Worm (Caenorhabditis elegans) whole organism, mixed stage, embryonic: ENCODE results near the gene ZK418.5.

ENCODE experiments used
- blmp-1 ChIP-seq: fragments of 150-350 bp; optimal IDR thresholded peaks from 2 replicates; lab custom pipeline; 2014; ENCODE audit warnings: missing biosample characterization, missing genetic modification characterization
- ceh-39 ChIP-seq: fragments of 150-350 bp; optimal IDR thresholded peaks from 2 replicates; lab custom pipeline; 2014; ENCODE audit warnings: missing biosample characterization, missing genetic modification characterization
- ceh-83 ChIP-seq: fragments of 200-800 bp; sonication (Bioruptor generic); optimal IDR thresholded peaks from 2 replicates; lab custom pipeline; 2018; ENCODE audit warnings: mild to moderate bottlenecking, missing genetic modification characterization, missing compliant biosample characterization
- ces-1 ChIP-seq: fragments of 150-350 bp; optimal IDR thresholded peaks from 2 replicates; lab custom pipeline; 2014; ENCODE audit warnings: missing biosample characterization, missing genetic modification reagents, missing genetic modification characterization
- elt-1 ChIP-seq: sonication (generic microtip); optimal IDR thresholded peaks from 2 replicates; lab custom pipeline; 2017; ENCODE audit warnings: missing genetic modification characterization, mild to moderate bottlenecking, missing compliant biosample characterization, antibody characterized with exemption, moderate library complexity, borderline replicate concordance; ENCODE audit not compliant: insufficient read depth
- elt-3 ChIP-seq: fragments of 150-350 bp; optimal IDR thresholded peaks from 2 replicates; lab custom pipeline; 2014; ENCODE audit warnings: missing biosample characterization, missing genetic modification characterization
- flh-1 ChIP-seq: fragments of 200-800 bp; sonication (Bioruptor generic); optimal IDR thresholded peaks from 2 replicates; lab custom pipeline; 2018; ENCODE audit warnings: mild to moderate bottlenecking, missing genetic modification characterization, moderate library complexity, missing compliant biosample characterization
- hlh-1 ChIP-seq: fragments of 150-350 bp; optimal IDR thresholded peaks from 2 replicates; lab custom pipeline; 2014; ENCODE audit warnings: missing biosample characterization, missing genetic modification reagents, missing genetic modification characterization
- lin-13 ChIP-seq: fragments of 150-350 bp; optimal IDR thresholded peaks from 2 replicates; lab custom pipeline; 2014; ENCODE audit warnings: missing biosample characterization, missing genetic modification characterization
- lin-32 ChIP-seq: fragments of 200-800 bp; sonication (Bioruptor generic); optimal IDR thresholded peaks from 2 replicates; lab custom pipeline; 2018; ENCODE audit warnings: mild to moderate bottlenecking, missing genetic modification characterization, missing compliant biosample characterization
- lsy-2 ChIP-seq: fragments of 150-350 bp; optimal IDR thresholded peaks from 2 replicates; lab custom pipeline; 2014; ENCODE audit warnings: missing biosample characterization, missing genetic modification characterization
- mab-5 ChIP-seq: fragments of 150-350 bp; optimal IDR thresholded peaks from 2 replicates; lab custom pipeline; 2014; ENCODE audit warnings: missing biosample characterization, missing genetic modification characterization
- mep-1 ChIP-seq: fragments of 150-350 bp; optimal IDR thresholded peaks from 2 replicates; lab custom pipeline; 2017; ENCODE audit warnings: missing biosample characterization, missing genetic modification reagents, missing genetic modification characterization, inconsistent platforms
- mls-2 ChIP-seq: sonication (generic microtip); optimal IDR thresholded peaks from 2 replicates; lab custom pipeline; 2016; ENCODE audit warnings: mild to moderate bottlenecking, missing genetic modification characterization, moderate library complexity, missing compliant biosample characterization
- nhr-12 ChIP-seq: fragments of 150-350 bp; optimal IDR thresholded peaks from 2 replicates; lab custom pipeline; 2014; ENCODE audit warnings: missing biosample characterization, missing genetic modification characterization
- nhr-2 ChIP-seq: fragments of 150-350 bp; optimal IDR thresholded peaks from 2 replicates; lab custom pipeline; 2014; ENCODE audit warnings: missing biosample characterization, missing genetic modification characterization
- nhr-237 ChIP-seq: fragments of 150-350 bp; optimal IDR thresholded peaks from 2 replicates; lab custom pipeline; 2014; ENCODE audit warnings: missing biosample characterization, missing genetic modification characterization
- nhr-28 ChIP-seq: fragments of 150-350 bp; optimal IDR thresholded peaks from 2 replicates; lab custom pipeline; 2014; ENCODE audit warnings: missing biosample characterization, missing genetic modification characterization
- nhr-76 ChIP-seq: sonication (generic microtip); optimal IDR thresholded peaks from 2 replicates; lab custom pipeline; 2017; ENCODE audit warnings: missing biosample characterization, missing genetic modification characterization
- pha-4 ChIP-seq: fragments of 150-350 bp; optimal IDR thresholded peaks from 2 replicates; lab custom pipeline; 2018; ENCODE audit warnings: missing biosample characterization, missing genetic modification reagents, missing genetic modification characterization
- sem-2 ChIP-seq: fragments of 200-800 bp; sonication (Bioruptor generic); optimal IDR thresholded peaks from 2 replicates; lab custom pipeline; 2018; ENCODE audit warnings: mild to moderate bottlenecking, missing genetic modification characterization, missing compliant biosample characterization
- snpc-4 ChIP-seq: fragments of 150-350 bp; optimal IDR thresholded peaks from 2 replicates; lab custom pipeline; 2014; ENCODE audit warnings: missing biosample characterization, missing genetic modification characterization
- tbx-8 ChIP-seq: fragments of 200-800 bp; sonication (Bioruptor generic); optimal IDR thresholded peaks from 2 replicates; lab custom pipeline; 2018; ENCODE audit warnings: mild to moderate bottlenecking, missing genetic modification characterization, moderate library complexity, missing compliant biosample characterization
- unc-120 ChIP-seq: sonication (generic microtip); optimal IDR thresholded peaks from 2 replicates; lab custom pipeline; 2017; ENCODE audit warnings: missing genetic modification characterization, missing compliant biosample characterization; ENCODE audit not compliant: poor library complexity, severe bottlenecking
- unc-39 ChIP-seq: fragments of 150-350 bp; optimal IDR thresholded peaks from 2 replicates; lab custom pipeline; 2014; ENCODE audit warnings: missing biosample characterization, missing genetic modification characterization
- unc-62 ChIP-seq: fragments of 150-350 bp; optimal IDR thresholded peaks from 2 replicates; lab custom pipeline; 2014; ENCODE audit warnings: missing biosample characterization, missing genetic modification reagents, missing genetic modification characterization
- zip-8 ChIP-seq: fragments of 150-350 bp; optimal IDR thresholded peaks from 2 replicates; lab custom pipeline; 2014; ENCODE audit warnings: missing biosample characterization, missing genetic modification characterization
- ztf-11 ChIP-seq: fragments of 150-350 bp; optimal IDR thresholded peaks from 2 replicates; lab custom pipeline; 2014; ENCODE audit warnings: missing biosample characterization, missing genetic modification characterization

Gene ZK418.5

DNA sequence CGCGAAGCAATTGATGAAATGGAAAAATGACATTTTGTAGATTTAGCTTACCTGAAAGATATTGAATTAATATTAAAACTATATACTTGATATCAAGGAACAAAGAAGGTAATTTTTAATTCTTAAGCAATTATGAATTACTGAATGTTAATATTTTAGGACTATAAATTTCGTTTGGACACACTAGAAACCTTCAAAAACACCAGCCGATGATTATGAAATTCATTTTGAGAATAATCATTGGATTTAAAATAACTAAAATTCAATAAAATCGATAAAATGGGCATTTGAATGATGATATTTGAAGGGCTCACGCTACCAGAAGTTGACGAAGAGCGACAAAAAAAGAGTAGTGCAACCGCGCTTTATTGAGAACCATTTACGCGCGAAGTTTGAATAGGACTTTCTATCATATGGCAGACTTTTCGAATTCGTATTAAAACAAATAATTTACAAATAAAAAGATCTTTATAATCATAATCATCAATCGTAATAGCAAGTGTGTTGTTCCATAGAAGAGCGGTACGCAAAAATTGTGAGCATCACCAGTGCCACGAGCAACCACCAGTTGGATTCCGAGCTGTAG is at the start of gene ZK418.5:
Gene ZK418.5, minus strand, starts transcription at position 51 of the 586 bp plus-strand sequence.
- TF ChIP-seq mls-2 = no peak
- peak; percentile 32 for TF ChIP-seq mep-1 (tag; lab: Kevin White, UChicago)
- TF ChIP-seq lsy-2 (tag; lab: Kevin White, UChicago) = peak; percentile 48
- TF ChIP-seq zip-8 = no peak
- TF ChIP-seq ceh-39 (tag; lab: Kevin White, UChicago) = peak; percentile 22

DNA sequence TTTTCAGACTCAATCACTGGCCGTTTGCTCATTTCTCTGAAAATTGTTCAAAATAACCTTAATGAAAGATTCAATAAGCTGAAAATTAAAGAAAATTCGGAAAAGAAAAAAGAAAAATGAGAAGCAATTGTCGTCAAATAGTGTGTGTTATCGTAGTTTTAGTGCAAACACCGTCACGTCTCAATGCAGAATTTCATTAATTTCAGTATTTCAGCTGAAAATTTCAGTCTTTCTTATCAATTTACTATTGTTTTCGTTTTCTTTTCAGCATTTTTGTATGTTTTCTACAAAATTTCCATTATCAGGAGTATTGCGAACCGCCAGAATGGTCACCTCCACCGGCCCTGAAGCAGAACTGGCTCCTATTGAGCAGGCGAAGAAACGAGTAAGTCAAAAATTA is 49.2 kb upstream of the ZK418.5 start, which contains the start of the genes B0280.9 and rpia-1:
Gene B0280.9, minus strand, starts transcription at position 36 of the 400 bp plus-strand sequence.
Gene rpia-1, plus strand, starts transcription at position 269 of the 400 bp plus-strand sequence.
- TF ChIP-seq ces-1 (GFP tag; lab: Kevin White, UChicago) = peak; percentile 47
- no peak for TF ChIP-seq ztf-11 (tag; lab: Kevin White, UChicago)
- no peak for TF ChIP-seq lin-32
- no peak for TF ChIP-seq blmp-1 (tag; lab: Kevin White, UChicago)
- peak; percentile 92 for TF ChIP-seq lsy-2 (tag; lab: Kevin White, UChicago)
- TF ChIP-seq nhr-12 (tag; lab: Kevin White, UChicago) = no peak

DNA sequence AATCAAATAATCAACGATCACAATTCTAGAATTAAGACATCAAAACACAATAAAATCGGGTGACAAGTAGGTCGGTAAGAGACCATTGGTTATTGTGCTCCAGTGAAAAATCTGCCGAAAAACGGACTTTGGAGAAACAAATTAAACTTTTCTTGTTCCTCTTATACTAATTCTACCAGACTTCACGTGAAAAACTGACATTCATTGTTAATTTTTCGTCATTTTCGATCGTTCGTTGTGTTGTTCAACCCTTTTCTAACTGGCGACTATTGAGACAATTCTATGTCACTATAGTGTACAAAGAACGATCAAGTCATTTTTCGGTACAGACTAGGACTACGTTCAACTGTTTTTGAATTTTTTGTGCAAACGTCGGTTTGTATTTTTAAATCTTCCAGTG is 46.8 kb upstream of the ZK418.5 start:
- no peak for TF ChIP-seq ztf-11 (tag; lab: Kevin White, UChicago)
- no peak for TF ChIP-seq unc-120 (tag; lab: Kevin White, UChicago)
- no peak for TF ChIP-seq nhr-76
- TF ChIP-seq elt-3 (tag; lab: Kevin White, UChicago) = no peak
- TF ChIP-seq unc-39 = no peak
- no peak for TF ChIP-seq lsy-2 (tag; lab: Kevin White, UChicago)
- TF ChIP-seq mab-5 (tag; lab: Kevin White, UChicago) = no peak

DNA sequence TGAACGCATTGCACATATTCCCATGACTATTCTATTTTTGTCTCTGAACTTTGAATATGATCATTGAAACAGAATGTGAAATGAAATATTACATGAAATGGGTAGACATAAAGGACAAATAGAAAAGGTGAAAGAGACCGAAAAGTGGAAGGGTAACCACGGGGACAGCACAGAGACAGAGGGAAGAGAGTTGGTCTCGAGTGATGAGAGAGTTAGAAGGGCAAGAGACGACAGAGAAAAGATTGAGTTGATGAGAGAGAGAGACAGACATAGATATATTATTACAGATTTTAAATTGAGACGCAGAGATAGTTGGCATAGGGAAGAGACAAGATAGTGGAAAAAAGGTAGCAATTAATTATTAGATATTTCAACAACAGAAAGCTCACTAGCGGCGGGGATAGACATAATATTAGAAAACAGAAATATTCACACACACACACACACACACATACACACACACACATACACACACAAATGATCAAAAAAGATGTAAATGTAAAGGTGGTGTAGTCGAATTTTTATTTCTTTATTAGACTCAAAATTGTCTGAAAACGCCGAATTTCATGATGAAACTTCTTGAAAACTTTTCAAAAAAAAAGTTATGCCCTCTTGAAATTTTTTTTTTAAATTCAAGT is 43.1 kb upstream of the ZK418.5 start:
- TF ChIP-seq pha-4 (tag; lab: Kevin White, UChicago) (peak; percentile 45), mab-5 (tag; lab: Kevin White, UChicago) (no peak), unc-120 (tag; lab: Kevin White, UChicago) (peak; percentile 48), nhr-28 (tag; lab: Kevin White, UChicago) (no peak), nhr-237 (tag; lab: Kevin White, UChicago) (peak; percentile 25), mls-2 (no peak), ceh-83 (GFP tag; lab: Kevin White, UChicago) (no peak), snpc-4 (tag; lab: Kevin White, UChicago) (no peak), elt-1 (tag; lab: Kevin White, UChicago) (no peak), unc-39 (no peak), nhr-12 (tag; lab: Kevin White, UChicago) (no peak), flh-1 (GFP tag; lab: Kevin White, UChicago) (no peak), unc-62 (GFP tag; lab: Kevin White, UChicago) (peak; percentile 70), lsy-2 (tag; lab: Kevin White, UChicago) (peak; percentile 25), nhr-2 (tag; lab: Kevin White, UChicago) (no peak), tbx-8 (no peak), hlh-1 (tag; lab: Kevin White, UChicago) (no peak), ces-1 (GFP tag; lab: Kevin White, UChicago) (peak; percentile 42), ztf-11 (tag; lab: Kevin White, UChicago) (no peak), lin-32 (no peak)
- TF ChIP-seq, all 35 proteins: peak for 6

DNA sequence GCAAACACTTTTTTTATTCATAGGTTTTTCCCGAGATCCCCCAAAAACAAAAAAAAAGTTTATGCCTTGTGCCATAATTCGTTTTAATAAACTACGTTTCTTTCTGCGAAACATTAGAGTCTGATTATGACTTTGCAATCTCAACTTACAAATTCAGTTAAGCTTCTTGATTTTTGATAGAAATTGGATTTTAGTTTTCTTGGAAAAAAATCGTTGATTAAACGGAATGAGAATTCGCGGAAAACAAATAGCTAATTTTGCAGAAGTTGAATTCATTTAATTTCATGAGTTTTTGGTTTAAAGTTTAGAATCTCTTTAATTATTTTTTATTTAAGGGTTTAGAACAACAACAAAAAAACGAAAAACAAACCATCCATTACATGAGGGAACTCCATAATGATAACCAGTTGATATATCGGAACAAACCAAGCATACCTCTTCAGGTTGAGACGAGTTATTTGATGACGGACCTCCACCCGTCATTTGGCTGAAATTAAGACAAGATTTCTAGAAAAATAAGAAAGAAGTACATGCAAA is 41.4 kb upstream of the ZK418.5 start, which contains the start of gene nhr-10:
Gene nhr-10, minus strand, starts transcription at position 487 of the 537 bp plus-strand sequence.
- TF ChIP-seq blmp-1 (tag; lab: Kevin White, UChicago) = no peak
- no peak for TF ChIP-seq unc-120 (tag; lab: Kevin White, UChicago)
- TF ChIP-seq tbx-8 = no peak
- TF ChIP-seq nhr-237 (tag; lab: Kevin White, UChicago) = no peak
- no peak for TF ChIP-seq lin-13
- TF ChIP-seq mls-2 = no peak
- no peak for TF ChIP-seq unc-62 (GFP tag; lab: Kevin White, UChicago)
- TF ChIP-seq pha-4 (tag; lab: Kevin White, UChicago) = no peak
- no peak for TF ChIP-seq unc-39
- TF ChIP-seq sem-2 (GFP tag; lab: Kevin White, UChicago) = no peak
- no peak for TF ChIP-seq snpc-4 (tag; lab: Kevin White, UChicago)
- TF ChIP-seq ztf-11 (tag; lab: Kevin White, UChicago) = no peak
- TF ChIP-seq ces-1 (GFP tag; lab: Kevin White, UChicago) = no peak
- no peak for TF ChIP-seq nhr-28 (tag; lab: Kevin White, UChicago)
- TF ChIP-seq, all 35 proteins: peak for 0
